Worm (Caenorhabditis elegans): Measurements from ENCODE around the gene F28A10.1.

- TF ChIP-seq hlh-12 (tag; optimal IDR thresholded peaks at IDR 0.05) = no peak
- TF ChIP-seq pha-4 (tag; optimal IDR thresholded peaks at IDR 0.05) = no peak
- TF ChIP-seq unc-62 (GFP tag; optimal IDR thresholded peaks at IDR 0.05) = no peak
- no peak for TF ChIP-seq dpl-1 (GFP tag; optimal IDR thresholded peaks at IDR 0.05)
Observed at ce11 chrII:875739-876138, 50.1 kb downstream of the F28A10.1 start.
